Fruit fly (Drosophila melanogaster) S2 (cell line): ENCODE measurements around the gene Ns4.

Experiments
- CG8478 ChIP-seq: fragments of >200 bp; optimal IDR thresholded peaks from 2 replicates; lab custom pipeline; 2018
- CTCF ChIP-seq, 2 experiments: fragments of >200 bp; optimal IDR thresholded peaks; 2 replicates each; lab custom pipeline; 2018

DNA sequence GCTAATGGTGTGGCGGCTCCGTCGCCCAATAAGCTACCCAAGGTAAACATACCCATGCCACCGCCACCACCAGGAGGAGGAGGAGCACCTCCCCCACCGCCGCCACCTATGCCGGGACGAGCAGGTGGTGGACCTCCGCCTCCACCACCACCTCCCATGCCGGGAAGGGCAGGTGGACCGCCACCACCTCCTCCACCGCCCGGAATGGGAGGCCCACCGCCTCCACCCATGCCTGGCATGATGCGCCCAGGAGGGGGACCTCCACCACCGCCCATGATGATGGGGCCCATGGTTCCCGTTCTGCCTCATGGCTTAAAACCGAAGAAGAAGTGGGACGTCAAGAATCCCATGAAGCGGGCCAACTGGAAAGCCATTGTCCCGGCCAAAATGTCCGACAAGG, 12.4 kb downstream of the Ns4 start:
- TF ChIP-seq CTCF (optimal IDR thresholded peaks at IDR 0.05; lab: Kevin White, UChicago) (no peak), CG8478 (lab: Kevin White, UChicago) (no peak)
